Worm (Caenorhabditis elegans) whole organism, young adult: Measurements from ENCODE around the gene cutl-27.

Experiments
- bed-2 ChIP-seq: fragments of 200-800 bp; sonication (Bioruptor generic); IDR thresholded peaks from 2 replicates; pipeline ENCODE4 v1.3.6; 2022; ENCODE audit warnings: missing genetic modification reagents, missing genetic modification characterization, missing compliant biosample characterization
- let-526 ChIP-seq: fragments of 200-800 bp; sonication (Bioruptor generic); IDR thresholded peaks from 2 replicates; pipeline ENCODE4 v1.3.6; 2022; ENCODE audit warnings: missing genetic modification reagents, missing genetic modification characterization, missing compliant biosample characterization
- mel-28 ChIP-seq: sonication (generic microtip); optimal IDR thresholded peaks from 2 replicates; lab custom pipeline; 2016; ENCODE audit warnings: borderline replicate concordance, mild to moderate bottlenecking, missing genetic modification characterization, missing compliant biosample characterization
- nfya-2 ChIP-seq: fragments of 200-800 bp; sonication (Bioruptor generic); IDR thresholded peaks from 2 replicates; pipeline ENCODE4 v1.3.6; 2022; ENCODE audit warnings: missing genetic modification reagents, missing genetic modification characterization, missing compliant biosample characterization
- pha-4 ChIP-seq: fragments of 150-350 bp; sonication (generic microtip); optimal IDR thresholded peaks from 2 replicates; lab custom pipeline; 2014; ENCODE audit warnings: missing biosample characterization, missing genetic modification reagents, missing genetic modification characterization
- rec-8 ChIP-seq, 2 experiments: sonication (generic microtip); optimal IDR thresholded peaks; 2 replicates each; lab custom pipeline; 2016; ENCODE audit warnings: mild to moderate bottlenecking in 2 of 2, missing genetic modification characterization in 2 of 2, missing genetic modification reagents in 2 of 2, missing genotype in 2 of 2, missing biosample characterization in 1 of 2, missing compliant biosample characterization in 1 of 2, moderate library complexity in 1 of 2
- unc-62 ChIP-seq: fragments of 150-350 bp; optimal IDR thresholded peaks from 2 replicates; lab custom pipeline; 2014; ENCODE audit warnings: missing biosample characterization, missing genetic modification reagents, missing genetic modification characterization

DNA sequence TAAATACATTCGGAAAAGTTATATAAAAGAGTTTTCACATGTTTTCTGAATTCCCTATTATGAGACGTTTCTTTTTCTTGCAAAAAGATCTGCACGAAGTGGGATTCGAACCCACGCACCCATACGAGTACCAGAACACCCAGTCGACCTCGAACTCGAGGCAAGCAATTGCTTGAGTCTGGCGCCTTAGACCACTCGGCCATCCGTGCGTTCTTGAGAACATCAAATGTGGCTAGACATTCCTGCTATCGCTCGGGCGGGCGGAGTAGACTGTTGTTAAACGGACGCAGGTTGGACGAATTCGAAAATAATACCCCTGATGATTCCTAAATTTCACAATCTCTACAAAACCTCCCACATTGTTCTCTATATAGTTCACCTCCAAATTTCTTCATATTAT, 50.0 kb downstream of the cutl-27 start:
- TF ChIP-seq let-526 (GFP tag; lab: Robert Waterston, UW) (0 out of 2 replicates have a peak, but pooled peaks have one; percentile 33), rec-8 (tag; optimal IDR thresholded peaks at IDR 0.05; lab: Kevin White, UChicago) (peak; percentile 40 to 52), mel-28 (no peak), nfya-2 (GFP tag; lab: Robert Waterston, UW) (no peak), bed-2 (no peak), pha-4 (tag; lab: Kevin White, UChicago) (no peak), unc-62 (GFP tag; lab: Kevin White, UChicago) (no peak)
